Worm (Caenorhabditis elegans) whole organism, young adult: ENCODE measurements around the gene cpna-2.

Experiments
- ZK185.1 ChIP-seq: sonication (generic microtip); optimal IDR thresholded peaks from 2 replicates; lab custom pipeline; 2016; ENCODE audit warnings: mild to moderate bottlenecking, missing genetic modification characterization, missing compliant biosample characterization; ENCODE audit not compliant: poor library complexity, severe bottlenecking
- ama-1 ChIP-seq, 3 experiments: fragments of 150-350 bp in 1 of 3; sonication (generic microtip) in 2 of 3; optimal IDR thresholded peaks; 2 replicates each; lab custom pipeline; 2014 to 2018; ENCODE audit warnings: missing biosample characterization in 2 of 3, missing genetic modification characterization in 2 of 3, missing genetic modification reagents in 2 of 3
- attf-3 ChIP-seq: fragments of 200-800 bp; sonication (Bioruptor generic); conservative IDR thresholded peaks from 2 replicates; pipeline ENCODE4 v1.3.6; 2022; ENCODE audit warnings: missing genetic modification reagents, missing genetic modification characterization, missing compliant biosample characterization

- TF ChIP-seq attf-3 (GFP tag; lab: Robert Waterston, UW) (no peak), ZK185.1 (tag; lab: Kevin White, UChicago) (no peak), ama-1 (optimal IDR thresholded peaks at IDR 0.05; lab: Kevin White, UChicago) (no peak), ama-1 (GFP tag; optimal IDR thresholded peaks at IDR 0.05; lab: Kevin White, UChicago) (no peak)
Observed at ce11 chrII:7699009-7699408, 25.7 kb upstream of the cpna-2 start, which contains the start of the genes moa-2 and cdk-11.1.
